Worm (Caenorhabditis elegans): ENCODE measurements around the gene C33H5.13.

DNA sequence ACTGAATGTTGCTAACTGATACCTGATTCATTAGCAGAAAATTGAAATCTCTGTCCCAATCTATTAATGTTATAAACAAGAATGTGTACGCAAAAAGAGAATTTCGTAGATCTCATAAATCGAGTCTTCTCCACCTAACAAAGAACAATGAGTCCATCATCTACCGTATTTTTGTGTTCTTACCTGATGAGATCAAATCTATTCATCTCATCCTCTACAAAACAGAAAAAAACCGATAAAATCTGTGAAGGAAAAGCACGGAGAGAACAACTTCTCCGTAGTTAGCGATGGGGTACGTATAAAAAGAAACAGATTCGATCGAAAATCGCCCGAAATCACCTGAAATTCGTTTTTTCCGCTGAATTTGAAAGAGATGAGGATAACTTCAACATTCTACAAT, 16.5 kb upstream of the C33H5.13 start, which contains the start of gene C33H5.1:
- TF ChIP-seq ama-1 (optimal IDR thresholded peaks at IDR 0.05) (no peak), ceh-62 (tag; optimal IDR thresholded peaks at IDR 0.05) (no peak), egl-27 (tag; optimal IDR thresholded peaks at IDR 0.05) (no peak), nhr-6 (tag; optimal IDR thresholded peaks at IDR 0.05) (no peak), ceh-44 (GFP tag; IDR thresholded peaks at IDR 0.05) (no peak), hlh-30 (tag; optimal IDR thresholded peaks at IDR 0.05; ENCODE audit: insufficient read depth) (no peak), fos-1 (tag; optimal IDR thresholded peaks at IDR 0.05) (no peak), gei-8 (GFP tag; optimal IDR thresholded peaks at IDR 0.05) (no peak), Y75B8A.6 (GFP tag; IDR thresholded peaks at IDR 0.05) (no peak), daf-8 (GFP tag; IDR thresholded peaks at IDR 0.05) (no peak), nhr-237 (tag; optimal IDR thresholded peaks at IDR 0.05) (no peak), T20F7.1 (GFP tag; optimal IDR thresholded peaks at IDR 0.05) (no peak), spr-3 (GFP tag; optimal IDR thresholded peaks at IDR 0.05) (no peak), mdl-1 (tag; optimal IDR thresholded peaks at IDR 0.05) (no peak)
